Fruit fly (Drosophila melanogaster): ENCODE data around the gene Blm.

- TF ChIP-seq CTCF (optimal IDR thresholded peaks at IDR 0.05) = no peak
- TF ChIP-seq CG8478 (optimal IDR thresholded peaks at IDR 0.05) = no peak
Measured at dm6 chr3R:11773999-11774397, 32.4 kb upstream of the Blm start.
